Fruit fly (Drosophila melanogaster) whole organism, wandering third instar larva: ENCODE data around the gene SmydA-2.

Experiments used
- Abd-B ChIP-seq: fragments of >200 bp; optimal IDR thresholded peaks from 2 replicates; lab custom pipeline; 2017; ENCODE audit warnings: missing biosample characterization, missing genetic modification characterization
- Hr83 ChIP-seq: fragments of 200-300 bp; sonication (Bioruptor generic); optimal IDR thresholded peaks from 2 replicates; lab custom pipeline; 2016; ENCODE audit warnings: missing biosample characterization, mild to moderate bottlenecking, missing genetic modification characterization, moderate library complexity; ENCODE audit not compliant: poor library complexity, severe bottlenecking
- br ChIP-seq: fragments of 200-800 bp; sonication (Bioruptor generic); optimal IDR thresholded peaks from 2 replicates; lab custom pipeline; 2016; ENCODE audit warnings: missing biosample characterization, missing genetic modification characterization
- ey ChIP-seq: fragments of 200-800 bp; sonication (Bioruptor generic); optimal IDR thresholded peaks from 2 replicates; lab custom pipeline; 2016; ENCODE audit warnings: missing biosample characterization, missing genetic modification characterization
- psq ChIP-seq: fragments of 200-800 bp; sonication (Bioruptor generic); optimal IDR thresholded peaks from 3 replicates; lab custom pipeline; 2017; ENCODE audit warnings: missing biosample characterization, mild to moderate bottlenecking, missing genetic modification characterization, moderate library complexity

dm6 chr3L:19031858-19032257 is 28.8 kb upstream of the SmydA-2 start:
- TF ChIP-seq Abd-B (GFP tag; lab: Kevin White, UChicago) (no peak), psq (GFP tag; lab: Kevin White, UChicago) (no peak), Hr83 (GFP tag; lab: Kevin White, UChicago) (no peak), br (GFP tag; lab: Kevin White, UChicago) (no peak), ey (GFP tag; lab: Kevin White, UChicago) (no peak)
